Worm (Caenorhabditis elegans): ENCODE results near the gene rps-9.

Gene rps-9

ce11 chrII:11162390-11162789 is 36.2 kb upstream of the rps-9 start, which contains the start of gene ptr-13:
Gene ptr-13, minus strand, starts transcription at chrII:11162481.
- TF ChIP-seq dmd-4 (tag; optimal IDR thresholded peaks at IDR 0.05; ENCODE audit: borderline replicate concordance) (no peak), nhr-232 (tag; optimal IDR thresholded peaks at IDR 0.05) (no peak), ceh-18 (tag; optimal IDR thresholded peaks at IDR 0.05) (no peak), ahr-1 (tag; optimal IDR thresholded peaks at IDR 0.05) (no peak), fkh-6 (tag; optimal IDR thresholded peaks at IDR 0.05) (no peak), lin-11 (tag; optimal IDR thresholded peaks at IDR 0.05) (no peak), tbx-2 (tag; optimal IDR thresholded peaks at IDR 0.05) (no peak), hlh-13 (GFP tag; optimal IDR thresholded peaks at IDR 0.05) (no peak), Y22D7AL.16 (tag; optimal IDR thresholded peaks at IDR 0.05) (no peak), ceh-19 (GFP tag; optimal IDR thresholded peaks at IDR 0.05) (no peak), ref-2 (tag; optimal IDR thresholded peaks at IDR 0.05) (no peak)

DNA sequence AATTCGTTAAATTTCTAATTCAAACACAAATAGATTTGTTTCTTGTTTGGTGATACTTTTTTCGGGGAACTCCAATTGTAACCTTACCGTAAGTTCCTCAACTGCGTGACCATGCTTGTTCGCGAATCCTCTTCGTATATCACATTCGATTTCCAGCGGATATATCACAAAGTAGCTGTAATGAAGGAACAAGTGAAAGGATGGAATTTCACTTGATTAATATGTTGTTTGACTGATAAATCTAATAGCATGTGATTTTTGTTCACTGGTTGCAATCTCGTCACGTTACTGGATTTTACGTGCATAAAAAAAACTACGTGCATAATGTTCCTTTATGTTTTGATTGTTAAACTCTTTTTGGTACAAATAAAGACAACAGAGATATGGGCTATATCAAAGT is 35.5 kb upstream of the rps-9 start:
- TF ChIP-seq ama-1 (optimal IDR thresholded peaks at IDR 0.05) (no peak), ttx-3 (tag; optimal IDR thresholded peaks at IDR 0.05) (no peak), syd-9 (tag; optimal IDR thresholded peaks at IDR 0.05) (no peak)

ce11 chrII:11157660-11158059 is 31.5 kb upstream of the rps-9 start:
- TF ChIP-seq unc-42 (tag; optimal IDR thresholded peaks at IDR 0.05) (peak; percentile 49), ceh-48 (tag; optimal IDR thresholded peaks at IDR 0.05) (peak; percentile 26), ama-1 (optimal IDR thresholded peaks at IDR 0.05) (no peak), hlh-6 (tag; optimal IDR thresholded peaks at IDR 0.05) (no peak), gmeb-2 (tag; optimal IDR thresholded peaks at IDR 0.05) (peak; percentile 27), che-1 (tag; optimal IDR thresholded peaks at IDR 0.05) (peak; percentile 57), dve-1 (tag; optimal IDR thresholded peaks at IDR 0.05) (peak; percentile 51), syd-9 (tag; optimal IDR thresholded peaks at IDR 0.05) (peak; percentile 47), C38D4.7 (GFP tag; optimal IDR thresholded peaks at IDR 0.05) (peak; percentile 32), ceh-18 (tag; optimal IDR thresholded peaks at IDR 0.05) (peak; percentile 48), hlh-13 (GFP tag; optimal IDR thresholded peaks at IDR 0.05) (peak; percentile 31), hlh-30 (tag; optimal IDR thresholded peaks at IDR 0.05; ENCODE audit: insufficient read depth) (no peak), nhr-232 (tag; optimal IDR thresholded peaks at IDR 0.05) (peak; percentile 27), elt-2 (tag; optimal IDR thresholded peaks at IDR 0.05) (peak; percentile 63), nfya-1 (tag; optimal IDR thresholded peaks at IDR 0.05) (peak; percentile 21), sox-4 (tag; optimal IDR thresholded peaks at IDR 0.05) (peak; percentile 46), pag-3 (tag; optimal IDR thresholded peaks at IDR 0.05; ENCODE audit: borderline replicate concordance) (peak; percentile 28), fax-1 (tag; optimal IDR thresholded peaks at IDR 0.05) (peak; percentile 38), ceh-9 (tag; optimal IDR thresholded peaks at IDR 0.05) (no peak), ceh-24 (tag; optimal IDR thresholded peaks at IDR 0.05) (no peak), ceh-45 (GFP tag; IDR thresholded peaks at IDR 0.05) (0 out of 2 replicates have a peak, but pooled peaks have one; percentile 35), ceh-34 (tag; optimal IDR thresholded peaks at IDR 0.05) (peak; percentile 8), ttx-3 (tag; optimal IDR thresholded peaks at IDR 0.05) (peak; percentile 27), unc-3 (GFP tag; conservative IDR thresholded peaks at IDR 0.05) (peak; percentile 52; the same call in 1 of the 2 replicates), unc-3 (tag; optimal IDR thresholded peaks at IDR 0.05) (no peak), ref-2 (tag; optimal IDR thresholded peaks at IDR 0.05) (no peak), ceh-19 (GFP tag; optimal IDR thresholded peaks at IDR 0.05) (no peak), dmd-4 (tag; optimal IDR thresholded peaks at IDR 0.05; ENCODE audit: borderline replicate concordance) (peak; percentile 19), fkh-10 (GFP tag; optimal IDR thresholded peaks at IDR 0.05) (no peak), fkh-6 (tag; optimal IDR thresholded peaks at IDR 0.05) (peak; percentile 48), madf-2 (tag; optimal IDR thresholded peaks at IDR 0.05) (peak; percentile 25), tbx-2 (tag; optimal IDR thresholded peaks at IDR 0.05) (peak; percentile 14), ceh-2 (tag; optimal IDR thresholded peaks at IDR 0.05) (peak; percentile 38), pat-9 (tag; optimal IDR thresholded peaks at IDR 0.05) (peak; percentile 20), ceh-6 (GFP tag; optimal IDR thresholded peaks at IDR 0.05) (peak; percentile 11), C08G9.2 (tag; optimal IDR thresholded peaks at IDR 0.05) (peak; percentile 38), ceh-31 (tag; optimal IDR thresholded peaks at IDR 0.05) (peak; percentile 32), ceh-14 (tag; optimal IDR thresholded peaks at IDR 0.05) (peak; percentile 10), sdc-2 (tag; optimal IDR thresholded peaks at IDR 0.05) (peak; percentile 35)
